Worm (Caenorhabditis elegans) whole organism, L4/young adult: Measurements from ENCODE around the gene srx-88.
A peak's percentile ranks its signal among the peaks of the same experiment; 100 is the strongest.

Experiments used
- W03F9.2 ChIP-seq: fragments of 150-350 bp; optimal IDR thresholded peaks from 2 replicates; lab custom pipeline; 2014; ENCODE audit warnings: missing biosample characterization, missing genetic modification characterization
- dao-5 ChIP-seq: sonication (generic microtip); optimal IDR thresholded peaks from 2 replicates; lab custom pipeline; 2016; ENCODE audit warnings: missing genotype, missing genetic modification characterization, moderate library complexity, missing compliant biosample characterization
- him-1 ChIP-seq: sonication (generic microtip); optimal IDR thresholded peaks from 2 replicates; lab custom pipeline; 2016; ENCODE audit warnings: missing genotype, missing genetic modification reagents, missing genetic modification characterization, missing compliant biosample characterization

Gene srx-88

ce11 chrV:11610049-11610448, 26.7 kb downstream of the srx-88 start, which contains the start of gene piit-1:
TSS of gene piit-1 (minus strand) at chrV:11610149.
- TF ChIP-seq dao-5 (tag; lab: Kevin White, UChicago), result no peak
- TF ChIP-seq W03F9.2 (tag; lab: Kevin White, UChicago), result no peak
- no peak for TF ChIP-seq him-1 (tag; lab: Kevin White, UChicago)

ce11 chrV:11610481-11610880, 27.2 kb downstream of the srx-88 start, which contains the start of gene sas-5:
TSS of gene sas-5 (plus strand) at chrV:11610737.
- TF ChIP-seq W03F9.2 (tag; lab: Kevin White, UChicago), result peak; percentile 34
- TF ChIP-seq dao-5 (tag; lab: Kevin White, UChicago), result no peak

- TF ChIP-seq dao-5 (tag; lab: Kevin White, UChicago) (no peak), him-1 (tag; lab: Kevin White, UChicago) (no peak), W03F9.2 (tag; lab: Kevin White, UChicago) (no peak)
Measured at ce11 chrV:11613007-11613406, 29.7 kb downstream of the srx-88 start, which contains the start of gene tag-290. TSS of gene tag-290 (plus strand) at chrV:11613307.

- TF ChIP-seq him-1 (tag; lab: Kevin White, UChicago) (no peak), dao-5 (tag; lab: Kevin White, UChicago) (no peak), W03F9.2 (tag; lab: Kevin White, UChicago) (no peak)
Measured at ce11 chrV:11614805-11615497, 31.6 kb downstream of the srx-88 start.

ce11 chrV:11615948-11616681, 32.8 kb downstream of the srx-88 start, which contains the start of gene nlp-24:
TSS of gene nlp-24 (plus strand) at chrV:11616376.
- TF ChIP-seq W03F9.2 (tag; lab: Kevin White, UChicago), result no peak
- no peak for TF ChIP-seq dao-5 (tag; lab: Kevin White, UChicago)
- TF ChIP-seq him-1 (tag; lab: Kevin White, UChicago), result no peak

ce11 chrV:11616813-11617212, 33.5 kb downstream of the srx-88 start:
- TF ChIP-seq him-1 (tag; lab: Kevin White, UChicago) (no peak), dao-5 (tag; lab: Kevin White, UChicago) (no peak), W03F9.2 (tag; lab: Kevin White, UChicago) (no peak)

ce11 chrV:11618173-11618572, 34.9 kb downstream of the srx-88 start, which contains the start of gene glb-15:
TSS of gene glb-15 (minus strand) at chrV:11618273.
- TF ChIP-seq dao-5 (tag; lab: Kevin White, UChicago) (no peak), W03F9.2 (tag; lab: Kevin White, UChicago) (no peak), him-1 (tag; lab: Kevin White, UChicago) (no peak)

- no peak for TF ChIP-seq W03F9.2 (tag; lab: Kevin White, UChicago)
- no peak for TF ChIP-seq dao-5 (tag; lab: Kevin White, UChicago)
- TF ChIP-seq him-1 (tag; lab: Kevin White, UChicago), result no peak
Measured at ce11 chrV:11620081-11620480, 36.8 kb downstream of the srx-88 start.

- TF ChIP-seq him-1 (tag; lab: Kevin White, UChicago) (no peak), W03F9.2 (tag; lab: Kevin White, UChicago) (no peak), dao-5 (tag; lab: Kevin White, UChicago) (no peak)
Measured at ce11 chrV:11621276-11621675, 38.0 kb downstream of the srx-88 start.

- TF ChIP-seq him-1 (tag; lab: Kevin White, UChicago) (no peak), dao-5 (tag; lab: Kevin White, UChicago) (no peak)
Measured at ce11 chrV:11624954-11625353, 41.6 kb downstream of the srx-88 start.

- TF ChIP-seq him-1 (tag; lab: Kevin White, UChicago), result no peak
- TF ChIP-seq dao-5 (tag; lab: Kevin White, UChicago), result no peak
- no peak for TF ChIP-seq W03F9.2 (tag; lab: Kevin White, UChicago)
Measured at ce11 chrV:11627837-11628236, 44.5 kb downstream of the srx-88 start.

ce11 chrV:11629222-11630026, 46.1 kb downstream of the srx-88 start, which contains the start of gene F35B12.10:
TSS of gene F35B12.10 (minus strand) at chrV:11629272.
- TF ChIP-seq dao-5 (tag; lab: Kevin White, UChicago) (no peak), him-1 (tag; lab: Kevin White, UChicago) (no peak), W03F9.2 (tag; lab: Kevin White, UChicago) (no peak)
